Fruit fly (Drosophila melanogaster): Measurements from ENCODE around the gene CG42263.
A peak's percentile ranks its signal among the peaks of the same experiment; 100 is the strongest.

Gene CG42263

DNA sequence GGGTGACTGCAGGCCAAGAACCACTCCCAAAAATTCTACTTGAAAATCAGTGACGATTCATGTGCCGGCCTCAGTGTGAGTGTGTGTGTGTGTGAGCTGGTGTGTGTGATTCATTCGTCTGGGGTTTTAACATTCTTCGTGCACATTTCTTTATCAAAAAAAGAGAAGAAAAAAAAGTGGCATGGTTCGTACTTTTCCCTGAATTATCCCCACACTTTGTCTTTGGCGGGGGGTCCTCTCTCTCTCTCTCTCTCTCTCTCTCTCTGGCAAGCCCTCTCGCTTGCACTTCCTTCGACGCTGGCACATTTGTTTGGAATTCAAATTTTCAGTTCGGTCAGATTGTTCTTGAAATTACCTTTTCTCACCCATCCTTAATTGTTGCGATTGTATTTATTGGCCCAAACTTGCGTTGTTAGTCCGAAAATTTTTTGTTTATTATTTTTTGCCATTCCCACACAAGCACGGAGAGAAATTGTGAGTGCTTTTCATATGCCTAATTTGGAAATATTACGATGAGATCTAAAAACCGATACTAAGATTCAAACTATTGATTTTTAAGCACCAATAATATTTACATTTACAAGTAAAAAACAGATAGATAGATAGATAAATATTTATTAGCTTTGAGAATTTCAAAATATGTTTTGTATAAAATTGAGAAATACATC is 26.4 kb downstream of the CG42263 start:
- no peak for TF ChIP-seq CG17801 (GFP tag; optimal IDR thresholded peaks at IDR 0.05; ENCODE audit: partially characterized antibody)

DNA sequence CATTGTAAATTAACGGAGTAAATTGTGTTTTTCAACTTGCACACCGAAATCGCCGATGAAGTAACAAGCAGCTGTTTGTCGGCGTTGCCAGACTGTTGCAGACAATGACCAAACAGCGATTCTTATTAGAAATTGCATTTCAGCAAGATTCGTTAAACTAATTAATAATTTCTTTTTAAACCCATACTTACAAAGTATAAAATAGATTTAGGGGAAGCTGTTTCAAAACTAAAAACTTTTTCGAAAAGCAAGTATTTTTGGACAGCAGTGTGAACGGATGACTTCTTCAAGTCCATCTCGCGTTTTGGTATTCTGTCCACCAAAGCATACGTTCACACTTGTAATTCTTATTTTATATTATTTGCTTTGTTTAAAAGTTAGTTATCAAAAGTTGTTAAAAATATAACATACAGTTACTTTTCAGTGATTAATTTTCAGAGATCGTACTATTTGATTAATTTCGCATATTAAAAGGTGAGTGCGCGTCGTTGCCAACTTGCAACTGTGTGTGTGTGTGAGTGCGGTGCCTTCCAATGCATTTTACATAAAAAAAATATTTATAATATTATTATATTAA is 27.1 kb downstream of the CG42263 start, which contains the start of the genes CG8004 and RhoGDI:
TSS of gene CG8004 (minus strand) at position 74 of the 577 bp plus-strand sequence.
TSS of gene RhoGDI (plus strand) at position 309 of the 577 bp plus-strand sequence.
- TF ChIP-seq CG17801 (GFP tag; optimal IDR thresholded peaks at IDR 0.05; ENCODE audit: partially characterized antibody), result no peak

DNA sequence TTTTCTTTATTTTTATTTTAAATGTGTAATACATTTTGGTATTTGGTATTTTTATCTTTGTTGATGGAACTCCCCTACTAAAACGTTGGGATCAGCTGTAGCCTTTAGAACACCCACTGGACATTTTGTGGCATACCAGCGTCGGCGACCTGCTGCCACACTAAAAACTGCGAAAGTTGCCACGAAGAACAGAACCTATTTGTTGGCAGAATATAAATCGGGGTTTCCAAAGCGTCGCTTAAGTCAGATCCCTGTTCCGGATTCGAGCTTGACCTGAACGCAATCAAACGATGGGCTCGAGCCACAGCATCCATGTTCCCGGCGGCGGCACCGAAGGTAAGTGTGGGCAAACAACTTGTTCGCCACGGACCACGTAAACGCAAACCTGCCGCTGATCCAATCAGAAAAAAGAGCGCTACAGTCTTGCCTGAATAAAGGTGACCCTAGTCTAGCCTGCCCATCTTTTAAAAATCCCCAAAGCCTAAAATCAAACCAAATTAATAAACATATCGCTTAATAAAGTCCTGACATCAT is 30.8 kb downstream of the CG42263 start, which contains the start of gene Grasp65:
TSS of gene Grasp65 (plus strand) at position 173 of the 534 bp plus-strand sequence.
- peak; percentile 52 for TF ChIP-seq CG17801 (GFP tag; optimal IDR thresholded peaks at IDR 0.05; ENCODE audit: partially characterized antibody)

DNA sequence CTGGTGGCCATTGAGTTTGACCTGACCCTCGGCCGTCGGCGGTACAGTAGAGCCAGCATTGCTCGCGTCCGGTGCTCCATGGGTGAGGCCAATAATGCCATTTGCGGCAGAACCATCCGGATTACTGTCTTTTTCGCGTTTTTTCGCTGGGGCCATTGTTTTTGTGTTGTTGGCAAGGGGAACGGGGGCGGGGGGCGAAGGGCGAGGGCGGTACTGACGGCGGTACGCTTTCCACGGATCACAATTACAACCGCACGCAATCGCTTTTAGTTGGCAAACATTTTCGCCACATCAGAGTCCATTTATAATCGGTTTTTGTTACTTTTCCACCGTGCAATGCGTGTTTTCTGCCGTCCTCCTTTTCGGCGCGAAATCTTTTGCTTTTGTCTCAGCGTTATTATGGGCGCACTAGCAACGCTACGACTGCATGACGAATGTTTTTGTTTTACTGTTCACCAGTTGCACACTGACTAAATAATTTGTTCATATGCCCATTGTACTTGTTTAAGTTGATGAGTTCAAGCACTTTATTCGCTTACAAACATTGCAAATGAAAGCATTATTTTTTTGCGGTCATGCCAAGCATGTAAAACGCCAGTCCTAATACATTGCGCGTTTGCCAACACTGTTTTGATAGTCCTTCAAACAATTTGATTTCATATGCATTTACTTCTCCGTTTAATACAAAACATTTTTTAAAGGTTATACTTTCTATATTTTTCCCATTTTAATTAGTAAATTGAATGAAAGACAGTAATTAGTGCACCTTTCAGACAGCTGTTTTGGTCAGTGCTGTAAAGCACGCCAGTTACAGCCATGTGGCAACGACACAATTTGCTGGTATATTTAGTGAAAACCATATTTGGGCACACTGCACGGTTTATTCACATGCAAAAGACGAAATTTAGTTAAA is 32.5 kb downstream of the CG42263 start, which contains the start of gene Pfdn6:
TSS of gene Pfdn6 (plus strand) at position 839 of the 913 bp plus-strand sequence.
- TF ChIP-seq CG17801 (GFP tag; optimal IDR thresholded peaks at IDR 0.05; ENCODE audit: partially characterized antibody), result peak; percentile 82

DNA sequence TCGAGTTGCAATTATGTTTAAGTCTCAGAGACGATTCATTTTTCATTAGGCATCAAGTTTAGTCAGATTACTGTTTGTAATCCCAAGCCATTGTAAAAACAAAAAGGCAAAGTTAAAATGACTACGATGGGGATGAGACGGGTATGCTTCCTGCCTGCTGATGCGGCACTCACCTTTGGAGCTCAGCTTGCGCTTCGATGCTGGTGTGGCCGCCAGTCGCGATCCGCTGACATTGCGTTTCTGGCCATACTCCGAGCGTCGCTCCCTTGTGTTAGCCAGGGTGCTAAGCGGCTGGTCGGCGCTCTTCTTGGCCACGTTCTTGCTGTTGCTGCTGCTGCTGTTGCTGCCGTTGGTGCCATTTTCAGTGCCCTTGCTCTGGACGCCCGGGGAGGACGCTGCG is 35.6 kb downstream of the CG42263 start:
- no peak for TF ChIP-seq CG17801 (GFP tag; optimal IDR thresholded peaks at IDR 0.05; ENCODE audit: partially characterized antibody)

DNA sequence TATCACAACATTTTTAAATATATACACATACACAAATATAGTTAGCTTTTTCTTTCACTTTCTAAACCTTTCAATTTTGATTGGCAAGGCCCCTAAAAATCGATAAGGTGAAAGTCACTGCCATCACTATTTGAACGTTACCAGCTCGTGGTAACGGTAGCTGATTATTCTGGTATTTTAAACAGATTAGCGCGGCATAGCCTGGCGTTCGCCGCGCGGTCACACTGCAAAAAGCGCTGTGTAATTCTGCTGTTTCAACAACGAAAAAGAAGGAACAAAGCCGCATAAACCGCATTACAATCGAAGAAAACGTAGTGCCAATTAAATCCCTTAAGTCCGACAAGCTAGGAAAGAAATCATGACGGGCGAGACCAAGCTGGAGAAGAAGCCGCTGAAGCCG is 40.8 kb downstream of the CG42263 start, which contains the start of gene Rpn1:
TSS of gene Rpn1 (plus strand) at position 219 of the 400 bp plus-strand sequence.
- TF ChIP-seq CG17801 (GFP tag; optimal IDR thresholded peaks at IDR 0.05; ENCODE audit: partially characterized antibody), result peak; percentile 47

DNA sequence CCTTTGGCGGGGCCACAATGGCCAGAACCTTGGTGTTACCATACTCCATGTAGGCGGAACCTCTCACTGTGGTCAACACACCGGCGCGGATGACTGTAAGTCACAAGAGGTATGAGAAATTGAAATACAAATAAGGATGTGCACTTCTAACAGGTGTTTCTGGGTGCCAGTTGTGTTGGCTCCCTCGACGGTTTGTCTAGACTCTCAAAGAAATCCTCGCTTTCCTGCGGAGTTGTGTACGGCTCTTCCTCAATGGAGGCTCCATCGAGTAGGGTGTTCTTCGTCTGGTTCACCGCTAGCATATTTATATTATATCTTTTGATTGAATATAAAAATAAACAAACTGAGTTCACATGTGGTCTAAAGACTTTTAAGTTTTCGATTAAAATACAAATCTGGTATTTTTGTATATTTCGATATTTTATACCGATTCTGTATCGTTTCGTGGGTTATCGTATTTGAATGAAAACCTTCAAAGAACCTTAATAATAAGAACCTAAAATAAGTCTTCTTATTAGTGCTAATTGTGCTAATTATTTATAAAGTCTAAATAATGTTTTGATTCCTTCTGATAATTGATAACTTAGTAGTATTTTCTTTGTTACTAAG is 42.2 kb downstream of the CG42263 start, which contains the start of gene Mtr3:
TSS of gene Mtr3 (minus strand) at position 388 of the 609 bp plus-strand sequence.
- no peak for TF ChIP-seq CG17801 (GFP tag; optimal IDR thresholded peaks at IDR 0.05; ENCODE audit: partially characterized antibody)

DNA sequence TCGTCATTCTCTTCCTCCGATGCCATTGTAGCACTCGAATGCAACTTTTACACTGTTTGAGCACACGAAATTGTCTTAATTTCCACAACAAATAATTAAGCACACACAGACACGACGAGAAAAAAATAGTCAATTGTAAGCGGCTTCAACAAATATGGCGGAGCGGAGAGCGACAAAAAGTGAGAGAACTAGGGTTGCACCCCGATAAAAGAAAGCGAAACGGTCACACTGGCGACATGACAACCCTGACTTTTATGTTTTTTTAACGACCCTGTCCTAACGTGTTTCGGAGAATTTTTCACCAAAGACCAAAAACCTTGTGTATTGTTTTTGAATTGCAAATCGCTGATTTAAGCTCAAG is 45.6 kb downstream of the CG42263 start, which contains the start of the genes Mi-2 and Prp3:
TSS of gene Mi-2 (minus strand) at position 162 of the 361 bp plus-strand sequence.
TSS of gene Prp3 (plus strand) at position 247 of the 361 bp plus-strand sequence.
- TF ChIP-seq CG17801 (GFP tag; optimal IDR thresholded peaks at IDR 0.05; ENCODE audit: partially characterized antibody), result peak; percentile 46

DNA sequence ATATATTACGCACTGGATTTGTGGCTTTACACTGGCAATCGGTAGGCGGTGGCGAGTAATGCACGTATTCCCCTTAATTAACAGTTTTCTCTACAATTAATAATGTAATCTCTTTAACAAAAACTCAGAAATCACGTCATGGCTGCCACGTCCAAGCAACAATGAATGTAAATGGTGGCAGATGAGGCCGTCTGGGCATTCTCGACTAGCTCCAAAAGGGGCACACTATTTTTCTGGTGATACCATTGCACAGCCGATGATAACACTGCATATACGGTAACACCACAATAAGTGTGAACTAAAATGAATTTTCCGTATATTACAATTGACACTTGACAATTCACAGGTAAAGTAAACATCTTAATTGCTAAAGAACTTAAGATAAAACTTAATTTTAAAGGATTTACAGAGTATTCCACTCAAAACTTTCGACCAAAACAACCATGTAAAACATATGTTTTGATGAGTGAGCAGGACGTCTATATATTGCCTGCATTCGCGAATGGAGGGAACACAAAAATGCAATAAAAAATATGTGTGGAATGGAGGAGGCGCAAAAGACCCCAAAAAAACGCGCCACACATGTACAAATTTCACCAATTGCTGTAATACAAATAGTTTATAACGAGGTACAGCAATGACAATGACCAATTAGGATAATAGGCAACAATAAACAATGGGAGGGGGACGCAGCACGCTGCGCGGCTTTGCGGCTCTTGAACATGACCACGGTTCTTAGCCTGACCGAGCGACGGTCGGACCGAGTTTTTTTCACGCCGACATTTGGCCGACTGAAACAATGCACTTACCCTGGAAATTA is 46.2 kb downstream of the CG42263 start:
- no peak for TF ChIP-seq CG17801 (GFP tag; optimal IDR thresholded peaks at IDR 0.05; ENCODE audit: partially characterized antibody)

DNA sequence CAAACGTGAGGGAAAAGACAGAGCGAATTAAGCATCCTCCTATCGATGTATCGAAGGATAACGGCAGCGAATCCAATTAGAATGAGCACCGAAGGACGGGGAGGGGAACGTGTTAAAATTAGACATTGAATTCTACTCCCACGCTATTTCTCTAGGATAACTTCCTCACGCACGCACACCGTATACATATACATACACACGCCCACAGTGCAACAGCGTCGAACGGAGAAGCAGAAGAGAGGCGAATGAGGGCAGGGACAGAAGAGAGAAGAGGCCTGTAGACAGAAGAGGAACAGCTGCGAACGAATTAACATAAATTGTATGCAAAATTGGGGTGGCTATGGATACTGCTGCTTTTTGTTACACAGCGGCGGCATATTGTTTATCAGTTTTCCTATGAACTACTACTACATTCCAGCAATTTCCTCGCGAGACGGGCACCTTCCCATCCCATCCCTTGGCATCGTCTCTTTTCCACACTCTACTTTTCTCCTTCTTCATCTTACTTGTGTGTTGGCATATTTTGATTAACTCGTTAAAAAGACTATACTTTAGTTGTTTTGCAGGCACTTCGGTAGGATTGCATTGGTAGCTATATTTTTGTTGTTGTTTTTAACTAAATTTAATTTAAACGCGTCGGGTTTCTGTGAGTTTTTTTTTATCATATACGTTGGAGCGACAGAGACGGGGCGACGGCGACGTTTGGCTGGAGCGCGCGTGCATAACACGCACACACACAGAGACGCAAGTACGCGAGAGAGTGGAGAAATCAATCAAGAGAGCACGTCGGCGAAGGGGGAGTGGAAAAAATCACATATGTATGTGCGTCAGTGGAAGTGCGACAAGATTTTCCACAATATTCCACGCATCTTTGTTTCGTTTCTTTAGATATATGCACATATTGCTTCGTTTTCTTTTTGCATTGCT is 47.1 kb downstream of the CG42263 start:
- TF ChIP-seq CG17801 (GFP tag; optimal IDR thresholded peaks at IDR 0.05; ENCODE audit: partially characterized antibody), result no peak

DNA sequence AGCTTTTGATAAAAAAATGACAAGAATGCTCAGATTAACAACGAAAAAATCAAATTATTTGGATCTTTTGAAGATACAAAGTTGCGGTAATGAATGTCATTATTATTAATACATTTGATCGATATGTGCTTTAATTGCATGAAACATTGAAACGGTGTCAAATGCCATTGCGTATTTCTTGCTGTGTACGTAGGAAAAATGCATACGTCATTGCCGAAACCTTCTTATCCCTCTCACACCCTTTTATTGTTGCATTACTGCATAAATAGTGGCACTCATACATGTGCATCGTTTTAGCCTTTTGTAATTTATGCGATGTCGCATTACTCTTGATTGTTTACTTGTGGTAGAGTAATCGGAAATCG is 47.9 kb downstream of the CG42263 start:
- no peak for TF ChIP-seq CG17801 (GFP tag; optimal IDR thresholded peaks at IDR 0.05; ENCODE audit: partially characterized antibody)

Data from ovary, adult (tissue).